Fruit fly (Drosophila melanogaster): Measurements from ENCODE around the gene TM9SF2.

Gene TM9SF2

dm6 chr2L:20681648-20682098 lies 52.4 kb downstream of the TM9SF2 start, which contains the start of gene Cen (continued):
- TF ChIP-seq Dip2 (GFP tag; IDR thresholded peaks at IDR 0.05) (no peak), Opbp (GFP tag; IDR thresholded peaks at IDR 0.05; ENCODE audit: partially characterized antibody) (no peak), Scr (GFP tag; IDR thresholded peaks at IDR 0.05; ENCODE audit: partially characterized antibody) (no peak), Eip74EF (GFP tag; optimal IDR thresholded peaks at IDR 0.05) (no peak), Asciz (GFP tag; optimal IDR thresholded peaks at IDR 0.05) (no peak), zen (tag; optimal IDR thresholded peaks at IDR 0.05) (no peak), Med (GFP tag) (peak; percentile 89), tll (GFP tag; optimal IDR thresholded peaks at IDR 0.05) (no peak), CG12104 (GFP tag; optimal IDR thresholded peaks at IDR 0.05) (peak; percentile 30), ems (GFP tag; optimal IDR thresholded peaks at IDR 0.05) (peak; percentile 2), ATbp (GFP tag; optimal IDR thresholded peaks at IDR 0.05) (no peak), CG1647 (GFP tag; optimal IDR thresholded peaks at IDR 0.05) (peak; percentile 15), peb (GFP tag; IDR thresholded peaks at IDR 0.05) (no peak), CG15011 (GFP tag; optimal IDR thresholded peaks at IDR 0.05) (no peak), CG7928 (GFP tag; optimal IDR thresholded peaks at IDR 0.05) (no peak), CG12391 (tag; optimal IDR thresholded peaks at IDR 0.05) (peak; percentile 51), dmrt99B (tag; optimal IDR thresholded peaks at IDR 0.05) (no peak), CG5245 (GFP tag; optimal IDR thresholded peaks at IDR 0.05) (no peak), salm (tag; optimal IDR thresholded peaks at IDR 0.05) (no peak), pan (optimal IDR thresholded peaks at IDR 0.05) (no peak), pan (GFP tag; optimal IDR thresholded peaks at IDR 0.05 in 1 of 2, IDR thresholded peaks at IDR 0.05 in 1 of 2) (peak in 1 of 2 experiments; percentile 5), gfzf (GFP tag; optimal IDR thresholded peaks at IDR 0.05) (peak; percentile 59), da (GFP tag; optimal IDR thresholded peaks at IDR 0.05) (no peak), CG3281 (GFP tag; optimal IDR thresholded peaks at IDR 0.05) (no peak), br (optimal IDR thresholded peaks at IDR 0.05) (no peak), CG9797 (GFP tag; optimal IDR thresholded peaks at IDR 0.05) (no peak), Hsf (GFP tag; optimal IDR thresholded peaks at IDR 0.05) (peak; percentile 48), Taf1 (GFP tag; IDR thresholded peaks at IDR 0.05) (no peak), CG3163 (GFP tag; optimal IDR thresholded peaks at IDR 0.05) (no peak), CG2120 (GFP tag; optimal IDR thresholded peaks at IDR 0.05) (peak; percentile 63), CG10321 (GFP tag; IDR thresholded peaks at IDR 0.05) (no peak), CG13624 (GFP tag; optimal IDR thresholded peaks at IDR 0.05) (peak; percentile 25), HmgD (GFP tag; optimal IDR thresholded peaks at IDR 0.05) (no peak), CG4282 (GFP tag; optimal IDR thresholded peaks at IDR 0.05) (no peak), fru (optimal IDR thresholded peaks at IDR 0.05) (no peak), Side (GFP tag; optimal IDR thresholded peaks at IDR 0.05) (no peak), CG15479 (GFP tag; optimal IDR thresholded peaks at IDR 0.05) (no peak), CG11456 (GFP tag; IDR thresholded peaks at IDR 0.05) (no peak), CG12942 (GFP tag; optimal IDR thresholded peaks at IDR 0.05) (no peak), E2f1 (GFP tag; IDR thresholded peaks at IDR 0.05) (no peak), CG1602 (GFP tag; optimal IDR thresholded peaks at IDR 0.05) (peak; percentile 30)
